Worm (Caenorhabditis elegans): ENCODE measurements around the gene str-261.
A peak's percentile ranks its signal among the peaks of the same experiment; 100 is the strongest.

Gene str-261

ce11 chrIII:11107327-11107726 lies 33.0 kb downstream of the str-261 start:
- no peak for TF ChIP-seq zip-8 (tag; optimal IDR thresholded peaks at IDR 0.05)
- no peak for TF ChIP-seq blmp-1 (tag; optimal IDR thresholded peaks at IDR 0.05)
- no peak for TF ChIP-seq ham-2 (GFP tag; optimal IDR thresholded peaks at IDR 0.05)
- no peak for TF ChIP-seq ztf-11 (tag; optimal IDR thresholded peaks at IDR 0.05)
- no peak for TF ChIP-seq M03D4.4 (tag; optimal IDR thresholded peaks at IDR 0.05)

- TF ChIP-seq cnd-1 (tag; optimal IDR thresholded peaks at IDR 0.05) (no peak), mls-2 (tag; optimal IDR thresholded peaks at IDR 0.05) (peak; percentile 53), elt-3 (tag; optimal IDR thresholded peaks at IDR 0.05) (no peak), pha-4 (tag; optimal IDR thresholded peaks at IDR 0.05) (peak; percentile 14), mep-1 (tag; optimal IDR thresholded peaks at IDR 0.05) (peak; percentile 51), drap-1 (GFP tag; optimal IDR thresholded peaks at IDR 0.05) (peak; percentile 4), lsy-2 (tag; optimal IDR thresholded peaks at IDR 0.05) (peak; percentile 33), ceh-43 (GFP tag; optimal IDR thresholded peaks at IDR 0.05) (no peak), sptf-1 (tag; optimal IDR thresholded peaks at IDR 0.05) (peak; percentile 74), M03D4.4 (tag; optimal IDR thresholded peaks at IDR 0.05) (peak; percentile 14), ces-1 (GFP tag; optimal IDR thresholded peaks at IDR 0.05) (peak; percentile 40), nhr-2 (tag; optimal IDR thresholded peaks at IDR 0.05) (no peak)
Measured at ce11 chrIII:11110756-11111155, 36.4 kb downstream of the str-261 start.

- peak; percentile 6 for TF ChIP-seq cnd-1 (tag; optimal IDR thresholded peaks at IDR 0.05)
- TF ChIP-seq ham-2 (GFP tag; optimal IDR thresholded peaks at IDR 0.05): no peak
Measured at ce11 chrIII:11112718-11113117, 38.4 kb downstream of the str-261 start.

- TF ChIP-seq unc-120 (tag; optimal IDR thresholded peaks at IDR 0.05; ENCODE audit: poor library complexity, severe bottlenecking) (no peak), lin-13 (tag; optimal IDR thresholded peaks at IDR 0.05) (no peak), mep-1 (tag; optimal IDR thresholded peaks at IDR 0.05) (no peak), nhr-237 (tag; optimal IDR thresholded peaks at IDR 0.05) (no peak), ztf-11 (tag; optimal IDR thresholded peaks at IDR 0.05) (no peak), mls-2 (tag; optimal IDR thresholded peaks at IDR 0.05) (no peak), unc-39 (tag; optimal IDR thresholded peaks at IDR 0.05) (no peak), ces-1 (GFP tag; optimal IDR thresholded peaks at IDR 0.05) (no peak), ham-2 (GFP tag; optimal IDR thresholded peaks at IDR 0.05) (no peak), blmp-1 (tag; optimal IDR thresholded peaks at IDR 0.05) (no peak), ceh-43 (GFP tag; optimal IDR thresholded peaks at IDR 0.05) (no peak), flh-1 (GFP tag; optimal IDR thresholded peaks at IDR 0.05) (no peak), zip-8 (tag; optimal IDR thresholded peaks at IDR 0.05) (no peak)
Measured at ce11 chrIII:11113845-11114244, 39.5 kb downstream of the str-261 start.

ce11 chrIII:11115956-11116355 lies 41.6 kb downstream of the str-261 start:
- no peak for TF ChIP-seq nhr-2 (tag; optimal IDR thresholded peaks at IDR 0.05)
- no peak for TF ChIP-seq nhr-237 (tag; optimal IDR thresholded peaks at IDR 0.05)
- no peak for TF ChIP-seq unc-120 (tag; optimal IDR thresholded peaks at IDR 0.05; ENCODE audit: poor library complexity, severe bottlenecking)
- TF ChIP-seq lin-32 (GFP tag; optimal IDR thresholded peaks at IDR 0.05): no peak
- no peak for TF ChIP-seq mep-1 (tag; optimal IDR thresholded peaks at IDR 0.05)
- TF ChIP-seq hlh-1 (tag; optimal IDR thresholded peaks at IDR 0.05): no peak
- no peak for TF ChIP-seq ztf-11 (tag; optimal IDR thresholded peaks at IDR 0.05)
- TF ChIP-seq nhr-76 (tag; optimal IDR thresholded peaks at IDR 0.05): no peak

ce11 chrIII:11119176-11119853 lies 45.0 kb downstream of the str-261 start, which contains the start of the genes sup-35 and Y48A6C.4:
TSS of gene sup-35 (minus strand) at chrIII:11119226.
TSS of gene Y48A6C.4 (plus strand) at chrIII:11119803.
- TF ChIP-seq M03D4.4 (tag; optimal IDR thresholded peaks at IDR 0.05): no peak
- peak; percentile 66 for TF ChIP-seq mls-2 (tag; optimal IDR thresholded peaks at IDR 0.05)
- TF ChIP-seq nhr-76 (tag; optimal IDR thresholded peaks at IDR 0.05): no peak
- TF ChIP-seq bed-3 (GFP tag; optimal IDR thresholded peaks at IDR 0.05): peak; percentile 39
- TF ChIP-seq sptf-1 (tag; optimal IDR thresholded peaks at IDR 0.05): peak; percentile 75
- no peak for TF ChIP-seq ztf-11 (tag; optimal IDR thresholded peaks at IDR 0.05)
- TF ChIP-seq flh-1 (GFP tag; optimal IDR thresholded peaks at IDR 0.05): no peak
- peak; percentile 60 for TF ChIP-seq ceh-83 (GFP tag; optimal IDR thresholded peaks at IDR 0.05)
- no peak for TF ChIP-seq pha-4 (tag; optimal IDR thresholded peaks at IDR 0.05)
- peak; percentile 29 for TF ChIP-seq lin-32 (GFP tag; optimal IDR thresholded peaks at IDR 0.05)
- TF ChIP-seq elt-3 (tag; optimal IDR thresholded peaks at IDR 0.05): peak; percentile 12
- peak; percentile 38 for TF ChIP-seq lsy-2 (tag; optimal IDR thresholded peaks at IDR 0.05)
- TF ChIP-seq nhr-237 (tag; optimal IDR thresholded peaks at IDR 0.05): peak; percentile 87
- peak; percentile 82 for TF ChIP-seq ceh-39 (tag; optimal IDR thresholded peaks at IDR 0.05)
- peak; percentile 11 for TF ChIP-seq hlh-1 (tag; optimal IDR thresholded peaks at IDR 0.05)
- TF ChIP-seq zip-8 (tag; optimal IDR thresholded peaks at IDR 0.05): no peak
- TF ChIP-seq lin-13 (tag; optimal IDR thresholded peaks at IDR 0.05): peak; percentile 46
- TF ChIP-seq mep-1 (tag; optimal IDR thresholded peaks at IDR 0.05): peak; percentile 89
- no peak for TF ChIP-seq nhr-12 (tag; optimal IDR thresholded peaks at IDR 0.05)
- peak; percentile 40 for TF ChIP-seq drap-1 (GFP tag; optimal IDR thresholded peaks at IDR 0.05)
- TF ChIP-seq mab-5 (tag; optimal IDR thresholded peaks at IDR 0.05): no peak
- peak; percentile 26 for TF ChIP-seq cnd-1 (tag; optimal IDR thresholded peaks at IDR 0.05)
- TF ChIP-seq unc-120 (tag; optimal IDR thresholded peaks at IDR 0.05; ENCODE audit: poor library complexity, severe bottlenecking): peak; percentile 59
- TF ChIP-seq tbx-8 (GFP tag; optimal IDR thresholded peaks at IDR 0.05): peak; percentile 35
- peak; percentile 90 for TF ChIP-seq ces-1 (GFP tag; optimal IDR thresholded peaks at IDR 0.05)
- peak; percentile 40 for TF ChIP-seq ceh-43 (GFP tag; optimal IDR thresholded peaks at IDR 0.05)
- TF ChIP-seq unc-62 (GFP tag; optimal IDR thresholded peaks at IDR 0.05): no peak
